Fruit fly (Drosophila melanogaster): ENCODE data around the gene Ube4A.

DNA sequence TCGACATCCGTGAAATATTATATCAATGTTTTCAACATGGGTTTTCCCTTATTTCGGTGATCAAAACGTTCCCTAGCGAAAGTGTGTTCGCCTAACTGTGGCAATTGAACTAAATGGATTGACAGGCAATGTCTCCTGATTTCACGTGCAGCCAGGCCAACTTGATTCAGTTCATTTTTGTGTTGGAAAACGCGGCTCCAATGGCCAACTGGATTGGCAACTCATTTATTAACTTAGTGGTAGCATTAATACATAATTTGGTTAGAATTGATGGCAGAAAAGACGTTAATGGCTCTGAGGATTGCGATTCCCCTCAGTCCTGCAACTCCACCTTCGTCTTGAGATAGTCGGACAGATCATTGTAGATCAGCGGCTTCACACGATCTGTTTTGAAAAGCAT lies 28.3 kb downstream of the Ube4A start, which contains the start of gene CG11327:
- TF ChIP-seq CG8478 (optimal IDR thresholded peaks at IDR 0.05) (no peak), Dll (optimal IDR thresholded peaks at IDR 0.05) (no peak), usp (GFP tag; optimal IDR thresholded peaks at IDR 0.05) (no peak)
